Worm (Caenorhabditis elegans) whole organism, young adult: ENCODE data around the gene col-83.

Experiments used
- Y53G8AR.9 ChIP-seq: fragments of 200-800 bp; sonication (Bioruptor generic); conservative IDR thresholded peaks from 2 replicates; pipeline ENCODE4 v1.3.6; 2022; ENCODE audit warnings: missing genetic modification reagents, missing genetic modification characterization, missing compliant biosample characterization
- akir-1 ChIP-seq: fragments of 200-800 bp; sonication (Bioruptor generic); optimal IDR thresholded peaks from 2 replicates; lab custom pipeline; 2018; ENCODE audit warnings: mild to moderate bottlenecking, missing genetic modification characterization, moderate library complexity, missing compliant biosample characterization
- ama-1 ChIP-seq, 3 experiments: fragments of 150-350 bp in 1 of 3; sonication (generic microtip) in 2 of 3; optimal IDR thresholded peaks; 2 replicates each; lab custom pipeline; 2014 to 2018; ENCODE audit warnings: missing biosample characterization in 2 of 3, missing genetic modification characterization in 2 of 3, missing genetic modification reagents in 2 of 3
- aptf-3 ChIP-seq: fragments of 200-800 bp; sonication (Bioruptor generic); IDR thresholded peaks from 2 replicates; pipeline ENCODE4 v1.3.6; 2022; ENCODE audit warnings: missing genetic modification characterization, missing compliant biosample characterization
- ceh-27 ChIP-seq: fragments of 200-800 bp; sonication (Bioruptor generic); optimal IDR thresholded peaks from 2 replicates; lab custom pipeline; 2018; ENCODE audit warnings: mild to moderate bottlenecking, missing genetic modification characterization, moderate library complexity, missing compliant biosample characterization
- dpl-1 ChIP-seq: fragments of 150-350 bp; optimal IDR thresholded peaks from 2 replicates; lab custom pipeline; 2014; ENCODE audit warnings: missing biosample characterization, missing genetic modification reagents, missing genetic modification characterization
- hmg-20 ChIP-seq: fragments of 200-800 bp; sonication (Bioruptor generic); IDR thresholded peaks from 2 replicates; pipeline ENCODE4 v1.3.6; 2022; ENCODE audit warnings: missing genetic modification reagents, missing genetic modification characterization, missing compliant biosample characterization
- zfh-2 ChIP-seq: fragments of 200-800 bp; sonication (Bioruptor generic); conservative IDR thresholded peaks from 2 replicates; pipeline ENCODE4 v1.3.6; 2022; ENCODE audit warnings: missing genetic modification reagents, missing genetic modification characterization, missing compliant biosample characterization

- TF ChIP-seq akir-1 (GFP tag; lab: Kevin White, UChicago) (no peak), aptf-3 (GFP tag; lab: Robert Waterston, UW) (no peak), hmg-20 (GFP tag; lab: Robert Waterston, UW) (no peak), Y53G8AR.9 (no peak), ceh-27 (GFP tag; lab: Kevin White, UChicago) (no peak), zfh-2 (GFP tag; lab: Robert Waterston, UW) (no peak), dpl-1 (no peak), ama-1 (optimal IDR thresholded peaks at IDR 0.05; lab: Kevin White, UChicago) (no peak), ama-1 (GFP tag; optimal IDR thresholded peaks at IDR 0.05; lab: Kevin White, UChicago) (no peak)
These were observed 4.9 kb upstream of the col-83 start for ce11 chrII:11050678-11051077.
